Fruit fly (Drosophila melanogaster) Kc167 (cell line): ENCODE results near the gene CG11374.

Source experiments
- insv ChIP-seq: fragments of >200 bp; optimal IDR thresholded peaks from 3 replicates; lab custom pipeline; 2018; ENCODE audit warnings: missing external identifiers
- psq ChIP-seq: fragments of >200 bp; optimal IDR thresholded peaks from 2 replicates; lab custom pipeline; 2017; ENCODE audit warnings: missing external identifiers

dm6 chr2L:123007-123327 is 46.8 kb downstream of the CG11374 start:
- TF ChIP-seq psq (lab: Kevin White, UChicago), result no peak
- TF ChIP-seq insv, result no peak
